Worm (Caenorhabditis elegans) whole organism, L4 larva: ENCODE measurements around the gene smcl-1.
A peak's percentile ranks its signal among the peaks of the same experiment; 100 is the strongest.

Experiments used
- F10B5.3 ChIP-seq: sonication (generic microtip); optimal IDR thresholded peaks from 2 replicates; lab custom pipeline; 2016; ENCODE audit warnings: mild to moderate bottlenecking, missing genetic modification characterization, missing compliant biosample characterization
- F37D6.2 ChIP-seq: sonication (generic microtip); optimal IDR thresholded peaks from 2 replicates; lab custom pipeline; 2016; ENCODE audit warnings: mild to moderate bottlenecking, missing genetic modification characterization, missing compliant biosample characterization
- F49E8.2 ChIP-seq: sonication (generic microtip); optimal IDR thresholded peaks from 2 replicates; lab custom pipeline; 2016; ENCODE audit warnings: missing compliant biosample characterization, mild to moderate bottlenecking, missing genetic modification characterization, borderline replicate concordance
- R02D3.7 ChIP-seq: fragments of 150-350 bp; sonication (generic microtip); optimal IDR thresholded peaks from 3 replicates; lab custom pipeline; 2014; ENCODE audit warnings: missing biosample characterization, missing genetic modification characterization
- T20F7.1 ChIP-seq: fragments of 200-800 bp; sonication (Bioruptor generic); optimal IDR thresholded peaks from 2 replicates; lab custom pipeline; 2018; ENCODE audit warnings: mild to moderate bottlenecking, missing genetic modification characterization, missing compliant biosample characterization
- T26A8.4 ChIP-seq: fragments of 200-800 bp; sonication (Bioruptor generic); IDR thresholded peaks from 2 replicates; pipeline ENCODE4 v1.3.6; 2022; ENCODE audit warnings: missing genetic modification characterization, missing compliant biosample characterization
- Y48G9A.11 ChIP-seq: fragments of 200-800 bp; sonication (Bioruptor generic); IDR thresholded peaks from 2 replicates; pipeline ENCODE4 v1.3.6; 2022; ENCODE audit warnings: missing genetic modification reagents, missing genetic modification characterization, missing compliant biosample characterization
- ZK546.5 ChIP-seq, 2 experiments: sonication (generic microtip); optimal IDR thresholded peaks; 2 replicates each; lab custom pipeline; 2017; ENCODE audit warnings: missing biosample characterization in 2 of 2, missing genetic modification characterization in 2 of 2
- aha-1 ChIP-seq: fragments of 150-350 bp; peaks from one replicate; lab custom pipeline; 2014; ENCODE audit warnings: missing biosample characterization, missing genetic modification characterization
- ceh-20 ChIP-seq: fragments of 200-800 bp; sonication (Bioruptor generic); IDR thresholded peaks from 2 replicates; pipeline ENCODE4 v1.3.6; 2022; ENCODE audit warnings: missing genetic modification reagents, missing genetic modification characterization, missing compliant biosample characterization
- ceh-28 ChIP-seq: fragments of 150-350 bp; optimal IDR thresholded peaks from 2 replicates; lab custom pipeline; 2014; ENCODE audit warnings: missing biosample characterization, missing genetic modification reagents, missing genetic modification characterization
- ceh-82 ChIP-seq: sonication (generic microtip); optimal IDR thresholded peaks from 2 replicates; lab custom pipeline; 2017; ENCODE audit warnings: missing biosample characterization, missing genetic modification characterization
- ces-1 ChIP-seq: fragments of 150-350 bp; sonication (generic microtip); optimal IDR thresholded peaks from 4 replicates; lab custom pipeline; 2014; ENCODE audit warnings: missing biosample characterization, missing genetic modification reagents, missing genetic modification characterization
- cey-2 ChIP-seq: sonication (generic microtip); optimal IDR thresholded peaks from 3 replicates; lab custom pipeline; 2017; ENCODE audit warnings: missing genetic modification characterization, mild to moderate bottlenecking, missing compliant biosample characterization, antibody characterized with exemption, borderline replicate concordance; ENCODE audit not compliant: insufficient read depth
- daf-12 ChIP-seq: fragments of 150-350 bp; optimal IDR thresholded peaks from 2 replicates; lab custom pipeline; 2014; ENCODE audit warnings: missing biosample characterization, missing genetic modification reagents, missing genetic modification characterization
- daf-16 ChIP-seq, 3 experiments: sonication (generic microtip); optimal IDR thresholded peaks; 2 replicates each; lab custom pipeline; 2016 to 2017; ENCODE audit warnings: missing genetic modification characterization in 3 of 3, missing genetic modification reagents in 3 of 3, mild to moderate bottlenecking in 2 of 3, missing compliant biosample characterization in 2 of 3, missing biosample characterization in 1 of 3, moderate library complexity in 1 of 3
- daf-19 ChIP-seq: fragments of 200-800 bp; sonication (Bioruptor generic); conservative IDR thresholded peaks from 2 replicates; pipeline ENCODE4 v1.3.6; 2022; ENCODE audit warnings: missing genetic modification characterization, missing compliant biosample characterization
- daf-8 ChIP-seq: fragments of 200-800 bp; sonication (Bioruptor generic); IDR thresholded peaks from 2 replicates; pipeline ENCODE4 v1.3.6; 2022; ENCODE audit warnings: missing genetic modification characterization, missing compliant biosample characterization
- dmd-8 ChIP-seq: fragments of 200-800 bp; sonication (Bioruptor generic); IDR thresholded peaks from 2 replicates; pipeline ENCODE4 v1.3.6; 2022; ENCODE audit warnings: missing genetic modification characterization, missing compliant biosample characterization
- dmd-9 ChIP-seq: fragments of 200-800 bp; sonication (Bioruptor generic); IDR thresholded peaks from 2 replicates; pipeline ENCODE4 v1.3.6; 2022; ENCODE audit warnings: missing genetic modification reagents, missing genetic modification characterization, missing compliant biosample characterization
- dpl-1 ChIP-seq: fragments of 150-350 bp; optimal IDR thresholded peaks from 2 replicates; lab custom pipeline; 2014; ENCODE audit warnings: missing biosample characterization, missing genetic modification reagents, missing genetic modification characterization
- duxl-1 ChIP-seq: sonication (generic microtip); optimal IDR thresholded peaks from 2 replicates; lab custom pipeline; 2016; ENCODE audit warnings: mild to moderate bottlenecking, missing genetic modification characterization, moderate library complexity, missing compliant biosample characterization; ENCODE audit not compliant: poor library complexity
- dve-1 ChIP-seq: sonication (generic microtip); optimal IDR thresholded peaks from 2 replicates; lab custom pipeline; 2017; ENCODE audit warnings: antibody characterized with exemption, mild to moderate bottlenecking, missing genetic modification characterization, missing compliant biosample characterization; ENCODE audit not compliant: insufficient read depth
- egl-43 ChIP-seq: fragments of 200-800 bp; sonication (Bioruptor generic); IDR thresholded peaks from 2 replicates; pipeline ENCODE4 v1.3.6; 2022; ENCODE audit warnings: missing genetic modification reagents, missing genetic modification characterization, missing compliant biosample characterization
- hif-1 ChIP-seq, 2 experiments: sonication (generic microtip); optimal IDR thresholded peaks; 2 replicates each; lab custom pipeline; 2016 to 2017; ENCODE audit warnings: missing compliant biosample characterization in 2 of 2, missing genetic modification characterization in 2 of 2, missing genetic modification reagents in 2 of 2, missing genotype in 2 of 2, mild to moderate bottlenecking in 1 of 2
- hlh-11 ChIP-seq: fragments of 200-800 bp; sonication (Bioruptor generic); optimal IDR thresholded peaks from 2 replicates; lab custom pipeline; 2018; ENCODE audit warnings: mild to moderate bottlenecking, missing genetic modification characterization, missing compliant biosample characterization
- hmg-1.1 ChIP-seq: fragments of 200-800 bp; sonication (Bioruptor generic); IDR thresholded peaks from 2 replicates; pipeline ENCODE4 v1.3.6; 2022; ENCODE audit warnings: missing genetic modification reagents, missing genetic modification characterization, missing compliant biosample characterization
- lin-15B ChIP-seq: fragments of 150-350 bp; sonication (generic microtip); optimal IDR thresholded peaks from 3 replicates; lab custom pipeline; 2014; ENCODE audit warnings: missing biosample characterization, missing genetic modification characterization
- lin-29 ChIP-seq: fragments of 200-800 bp; sonication (Bioruptor generic); IDR thresholded peaks from 2 replicates; pipeline ENCODE4 v1.3.6; 2022; ENCODE audit warnings: missing genetic modification reagents, missing genetic modification characterization, missing compliant biosample characterization
- lsy-2 ChIP-seq, 2 experiments: fragments of 150-350 bp in 1 of 2; sonication (generic microtip) in 1 of 2; optimal IDR thresholded peaks; 2 replicates each; lab custom pipeline; 2014 to 2017; ENCODE audit warnings: missing biosample characterization in 2 of 2, missing genetic modification characterization in 2 of 2
- mdl-1 ChIP-seq, 2 experiments: fragments of 150-350 bp in 1 of 2; sonication (generic microtip) in 1 of 2; optimal IDR thresholded peaks; 2 replicates each; lab custom pipeline; 2014 to 2017; ENCODE audit warnings: missing biosample characterization in 2 of 2, missing genetic modification characterization in 2 of 2
- mxl-2 ChIP-seq: fragments of 200-800 bp; sonication (Bioruptor generic); conservative IDR thresholded peaks from 2 replicates; pipeline ENCODE4 v1.3.6; 2022; ENCODE audit warnings: missing genetic modification reagents, missing genetic modification characterization, missing compliant biosample characterization
- nhr-11 ChIP-seq: fragments of 150-350 bp; optimal IDR thresholded peaks from 2 replicates; lab custom pipeline; 2014; ENCODE audit warnings: missing biosample characterization, missing genetic modification characterization
- nhr-237 ChIP-seq: sonication (generic microtip); optimal IDR thresholded peaks from 2 replicates; lab custom pipeline; 2017; ENCODE audit warnings: missing biosample characterization, missing genetic modification characterization
- nhr-28 ChIP-seq: fragments of 150-350 bp; optimal IDR thresholded peaks from 2 replicates; lab custom pipeline; 2014; ENCODE audit warnings: missing biosample characterization, missing genetic modification characterization
- nhr-76 ChIP-seq: fragments of 150-350 bp; optimal IDR thresholded peaks from 2 replicates; lab custom pipeline; 2014; ENCODE audit warnings: missing biosample characterization, missing genetic modification characterization
- php-3 ChIP-seq: fragments of 200-800 bp; sonication (Bioruptor generic); IDR thresholded peaks from 2 replicates; pipeline ENCODE4 v1.3.6; 2022; ENCODE audit warnings: missing genetic modification reagents, missing genetic modification characterization, missing compliant biosample characterization
- pqm-1 ChIP-seq: sonication (generic microtip); optimal IDR thresholded peaks from 2 replicates; lab custom pipeline; 2017; ENCODE audit warnings: missing biosample characterization, missing genetic modification characterization
- rbr-2 ChIP-seq: sonication (generic microtip); optimal IDR thresholded peaks from 2 replicates; lab custom pipeline; 2016; ENCODE audit warnings: missing genotype, missing genetic modification characterization, missing compliant biosample characterization
- saeg-2 ChIP-seq: fragments of 200-800 bp; sonication (Bioruptor generic); IDR thresholded peaks from 2 replicates; pipeline ENCODE4 v1.3.6; 2022; ENCODE audit warnings: missing genetic modification reagents, missing genetic modification characterization, missing compliant biosample characterization
- set-16 ChIP-seq: fragments of 200-800 bp; sonication (Bioruptor generic); IDR thresholded peaks from 2 replicates; pipeline ENCODE4 v1.3.6; 2022; ENCODE audit warnings: missing genetic modification reagents, missing genetic modification characterization, missing compliant biosample characterization
- skn-1 ChIP-seq: fragments of 150-350 bp; optimal IDR thresholded peaks from 2 replicates; lab custom pipeline; 2014; ENCODE audit warnings: missing biosample characterization, missing genetic modification characterization
- snpc-4 ChIP-seq: fragments of 150-350 bp; optimal IDR thresholded peaks from 2 replicates; lab custom pipeline; 2014; ENCODE audit warnings: missing biosample characterization, missing genetic modification characterization
- spr-1 ChIP-seq: sonication (generic microtip); optimal IDR thresholded peaks from 2 replicates; lab custom pipeline; 2016; ENCODE audit warnings: mild to moderate bottlenecking, missing genetic modification characterization, missing compliant biosample characterization
- spr-3 ChIP-seq: fragments of 200-800 bp; sonication (Bioruptor generic); optimal IDR thresholded peaks from 2 replicates; lab custom pipeline; 2018; ENCODE audit warnings: mild to moderate bottlenecking, missing genetic modification characterization, missing compliant biosample characterization
- tag-97 ChIP-seq: fragments of 200-800 bp; sonication (Bioruptor generic); IDR thresholded peaks from 2 replicates; pipeline ENCODE4 v1.3.6; 2022; ENCODE audit warnings: missing genetic modification characterization, missing compliant biosample characterization
- unc-39 ChIP-seq: sonication (generic microtip); optimal IDR thresholded peaks from 2 replicates; lab custom pipeline; 2017; ENCODE audit warnings: missing biosample characterization, missing genetic modification characterization
- vab-7 ChIP-seq: fragments of 200-800 bp; sonication (Bioruptor generic); IDR thresholded peaks from 2 replicates; pipeline ENCODE4 v1.3.6; 2022; ENCODE audit warnings: missing genetic modification reagents, missing genetic modification characterization, missing compliant biosample characterization
- zag-1 ChIP-seq: fragments of 150-350 bp; optimal IDR thresholded peaks from 2 replicates; lab custom pipeline; 2014; ENCODE audit warnings: missing biosample characterization, missing genetic modification characterization
- zfp-3 ChIP-seq: fragments of 200-800 bp; sonication (Bioruptor generic); conservative IDR thresholded peaks from 2 replicates; pipeline ENCODE4 v1.3.6; 2022; ENCODE audit warnings: missing genetic modification reagents, missing genetic modification characterization, missing compliant biosample characterization
- ztf-11 ChIP-seq: fragments of 150-350 bp; optimal IDR thresholded peaks from 2 replicates; lab custom pipeline; 2014; ENCODE audit warnings: missing biosample characterization, missing genetic modification characterization
- ztf-7 ChIP-seq: fragments of 150-350 bp; optimal IDR thresholded peaks from 2 replicates; lab custom pipeline; 2014; ENCODE audit warnings: missing biosample characterization, missing genetic modification characterization

smcl-1 gene

ce11 chrX:11727761-11728160 lies 34.5 kb downstream of the smcl-1 start, which contains the start of the genes gst-42 and D1053.2 (continued):
- TF ChIP-seq ces-1 (GFP tag; lab: Kevin White, UChicago), result no peak
- no peak for TF ChIP-seq hmg-1.1 (GFP tag; lab: Robert Waterston, UW)
- peak; percentile 64 to 95 for TF ChIP-seq mdl-1 (tag; optimal IDR thresholded peaks at IDR 0.05; lab: Kevin White, UChicago)
- no peak for TF ChIP-seq spr-3 (GFP tag; lab: Kevin White, UChicago)
- TF ChIP-seq rbr-2 (tag; lab: Kevin White, UChicago), result no peak
- peak; percentile 54 for TF ChIP-seq cey-2
- no peak for TF ChIP-seq ZK546.5 (tag; optimal IDR thresholded peaks at IDR 0.05; lab: Kevin White, UChicago)
- TF ChIP-seq dpl-1 (GFP tag; lab: Kevin White, UChicago), result no peak
- TF ChIP-seq nhr-76 (tag; lab: Kevin White, UChicago), result no peak
- TF ChIP-seq aha-1 (tag; lab: Kevin White, UChicago), result no peak
- peak; percentile 93 for TF ChIP-seq hlh-11 (tag; lab: Kevin White, UChicago)
- no peak for TF ChIP-seq tag-97 (GFP tag; lab: Robert Waterston, UW)
- no peak for TF ChIP-seq egl-43 (GFP tag; lab: Robert Waterston, UW)
- TF ChIP-seq unc-39 (tag; lab: Kevin White, UChicago), result no peak
- TF ChIP-seq Y48G9A.11 (GFP tag; lab: Robert Waterston, UW), result no peak
- TF ChIP-seq F10B5.3 (tag; lab: Kevin White, UChicago), result no peak
- no peak for TF ChIP-seq ceh-28 (tag; lab: Kevin White, UChicago)
- peak in 1 of 2 experiments; percentile 9 for TF ChIP-seq daf-16 (GFP tag; optimal IDR thresholded peaks at IDR 0.05; lab: Kevin White, UChicago)
- TF ChIP-seq daf-16 (tag; optimal IDR thresholded peaks at IDR 0.05; lab: Kevin White, UChicago), result peak; percentile 99
- peak; percentile 26 for TF ChIP-seq T20F7.1
- TF ChIP-seq lsy-2 (tag; optimal IDR thresholded peaks at IDR 0.05; lab: Kevin White, UChicago), result peak in 1 of 2 experiments; percentile 42
- TF ChIP-seq daf-8 (GFP tag; lab: Robert Waterston, UW), result no peak
- no peak for TF ChIP-seq snpc-4
- peak; percentile 33 for TF ChIP-seq ztf-7
- no peak for TF ChIP-seq vab-7 (GFP tag; lab: Robert Waterston, UW)
- no peak for TF ChIP-seq lin-15B
- no peak for TF ChIP-seq R02D3.7 (tag; lab: Kevin White, UChicago)
- TF ChIP-seq F49E8.2 (tag; lab: Kevin White, UChicago), result no peak
- peak; percentile 94 for TF ChIP-seq dve-1 (tag; lab: Kevin White, UChicago)
- no peak for TF ChIP-seq dmd-8 (GFP tag; lab: Robert Waterston, UW)
- TF ChIP-seq skn-1, result no peak
- TF ChIP-seq duxl-1, result no peak
- no peak for TF ChIP-seq ceh-82
- TF ChIP-seq set-16 (GFP tag; lab: Robert Waterston, UW), result no peak
- no peak for TF ChIP-seq nhr-11 (tag; lab: Kevin White, UChicago)
- TF ChIP-seq daf-12, result no peak
- TF ChIP-seq nhr-28 (tag; lab: Kevin White, UChicago), result peak; percentile 96
- peak; percentile 77 for TF ChIP-seq php-3
- no peak for TF ChIP-seq T26A8.4 (GFP tag; lab: Robert Waterston, UW)
- no peak for TF ChIP-seq spr-1 (tag; lab: Kevin White, UChicago)
- TF ChIP-seq zfp-3 (GFP tag; lab: Robert Waterston, UW), result no peak
- no peak for TF ChIP-seq daf-19 (GFP tag; lab: Robert Waterston, UW)
- peak; percentile 89 for TF ChIP-seq pqm-1 (tag; lab: Kevin White, UChicago)
- TF ChIP-seq mxl-2, result no peak
- TF ChIP-seq hif-1 (tag; optimal IDR thresholded peaks at IDR 0.05; lab: Kevin White, UChicago), result no peak
- no peak for TF ChIP-seq F37D6.2
- no peak for TF ChIP-seq zag-1 (tag; lab: Kevin White, UChicago)
- TF ChIP-seq ztf-11 (tag; lab: Kevin White, UChicago), result no peak
- no peak for TF ChIP-seq dmd-9 (GFP tag; lab: Robert Waterston, UW)
- TF ChIP-seq ceh-20 (GFP tag; lab: Robert Waterston, UW), result no peak
- no peak for TF ChIP-seq lin-29 (GFP tag; lab: Robert Waterston, UW)
- no peak for TF ChIP-seq saeg-2 (GFP tag; lab: Robert Waterston, UW)
- no peak for TF ChIP-seq nhr-237 (tag; lab: Kevin White, UChicago)
